Worm (Caenorhabditis elegans) whole organism, early embryonic: ENCODE results near the gene W02B12.13.

Experiments
- B0310.2 ChIP-seq: sonication (generic microtip); optimal IDR thresholded peaks from 2 replicates; lab custom pipeline; 2016; ENCODE audit warnings: mild to moderate bottlenecking, missing genetic modification characterization, missing compliant biosample characterization
- ama-1 ChIP-seq: fragments of 150-350 bp; optimal IDR thresholded peaks from 2 replicates; lab custom pipeline; 2014
- ceh-13 ChIP-seq: fragments of 200-800 bp; sonication (Bioruptor generic); optimal IDR thresholded peaks from 2 replicates; lab custom pipeline; 2018; ENCODE audit warnings: mild to moderate bottlenecking, missing genetic modification characterization, missing compliant biosample characterization
- ceh-36 ChIP-seq: sonication (generic microtip); optimal IDR thresholded peaks from 2 replicates; lab custom pipeline; 2016; ENCODE audit warnings: missing genetic modification characterization, inconsistent platforms, missing compliant biosample characterization
- ets-7 ChIP-seq: sonication (generic microtip); optimal IDR thresholded peaks from 2 replicates; lab custom pipeline; 2016; ENCODE audit warnings: missing genotype, missing genetic modification characterization, missing compliant biosample characterization
- flt-1 ChIP-seq: fragments of 200-800 bp; sonication (Bioruptor generic); IDR thresholded peaks from 2 replicates; pipeline ENCODE4 v1.3.6; 2022; ENCODE audit warnings: missing genetic modification characterization, missing compliant biosample characterization
- hmg-4 ChIP-seq: fragments of 200-800 bp; sonication (Bioruptor generic); optimal IDR thresholded peaks from 2 replicates; lab custom pipeline; 2018; ENCODE audit warnings: mild to moderate bottlenecking, missing genetic modification characterization, missing compliant biosample characterization
- scrt-1 ChIP-seq: fragments of 200-800 bp; sonication (Bioruptor generic); IDR thresholded peaks from 2 replicates; pipeline ENCODE4 v1.3.6; 2022; ENCODE audit warnings: missing genetic modification characterization, missing compliant biosample characterization

ce11 chrII:11492843-11493242, 47.8 kb downstream of the W02B12.13 start, which contains the start of gene hacl-1:
- no peak for TF ChIP-seq flt-1 (GFP tag; lab: Robert Waterston, UW)
- TF ChIP-seq ama-1 (lab: Kevin White, UChicago) = no peak
- no peak for TF ChIP-seq ets-7
- TF ChIP-seq scrt-1 (GFP tag; lab: Robert Waterston, UW) = no peak
- no peak for TF ChIP-seq hmg-4 (GFP tag; lab: Kevin White, UChicago)
- no peak for TF ChIP-seq B0310.2
- TF ChIP-seq ceh-13 (GFP tag; lab: Kevin White, UChicago) = no peak
- no peak for TF ChIP-seq ceh-36 (tag; lab: Kevin White, UChicago)
